Worm (Caenorhabditis elegans): ENCODE data around the gene glr-4.

Gene glr-4

DNA sequence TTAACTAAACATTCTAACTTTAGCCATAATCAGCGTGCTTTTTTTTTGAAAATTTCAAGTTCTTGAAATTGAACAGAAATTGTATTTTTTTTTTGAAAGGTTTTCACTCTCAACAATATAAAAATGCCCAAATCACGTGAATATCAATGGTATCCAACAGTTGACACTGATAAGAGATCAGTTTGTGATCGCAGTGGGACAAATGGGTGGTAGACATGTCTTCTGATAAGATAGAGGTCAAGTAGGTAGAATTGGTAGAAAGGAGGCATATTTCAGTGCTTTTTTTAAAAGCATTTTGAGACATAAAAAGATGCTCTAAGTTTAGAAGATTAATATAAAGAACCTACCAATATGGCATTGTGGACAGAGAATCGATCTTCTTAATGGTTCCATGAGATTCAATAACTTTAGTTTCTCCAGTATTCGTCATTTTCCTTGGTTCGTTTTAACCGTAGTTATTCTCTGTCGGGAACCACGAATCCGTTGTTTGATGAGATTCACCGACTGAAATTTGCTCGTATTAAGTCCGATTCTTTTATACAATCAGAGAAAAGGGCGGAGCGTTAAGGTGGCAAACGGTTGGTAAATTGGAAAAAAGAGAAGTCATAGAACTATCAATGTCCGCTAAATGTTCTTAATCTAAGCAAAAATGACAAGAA lies 16.7 kb downstream of the glr-4 start, which contains the start of gene mthf-1 (continued):
- TF ChIP-seq elt-3 (tag; optimal IDR thresholded peaks at IDR 0.05) (no peak), unc-62 (GFP tag; optimal IDR thresholded peaks at IDR 0.05) (no peak), ceh-16 (tag; optimal IDR thresholded peaks at IDR 0.05) (no peak), lin-11 (tag; optimal IDR thresholded peaks at IDR 0.05) (no peak), gmeb-1 (tag; optimal IDR thresholded peaks at IDR 0.05) (no peak), nhr-237 (tag; optimal IDR thresholded peaks at IDR 0.05) (no peak), nhr-11 (tag; optimal IDR thresholded peaks at IDR 0.05) (no peak), nhr-12 (tag; optimal IDR thresholded peaks at IDR 0.05) (no peak), R02D3.7 (tag; optimal IDR thresholded peaks at IDR 0.05) (no peak), Y55F3AM.14 (GFP tag; optimal IDR thresholded peaks at IDR 0.05) (no peak), dmd-4 (tag; optimal IDR thresholded peaks at IDR 0.05) (no peak), sma-9 (GFP tag; optimal IDR thresholded peaks at IDR 0.05) (peak; percentile 71), sma-9 (tag; optimal IDR thresholded peaks at IDR 0.05) (no peak), blmp-1 (tag; optimal IDR thresholded peaks at IDR 0.05; ENCODE audit: insufficient read depth) (no peak), ztf-4 (tag; optimal IDR thresholded peaks at IDR 0.05) (no peak), crh-2 (tag; optimal IDR thresholded peaks at IDR 0.05) (peak; percentile 47), alr-1 (tag; optimal IDR thresholded peaks at IDR 0.05) (no peak), lsy-2 (tag; optimal IDR thresholded peaks at IDR 0.05) (peak in 1 of 2 experiments; percentile 5), peb-1 (tag; optimal IDR thresholded peaks at IDR 0.05) (no peak), nhr-25 (tag; optimal IDR thresholded peaks at IDR 0.05) (peak; percentile 26)

ce11 chrII:7776715-7777114 lies 17.4 kb downstream of the glr-4 start:
- TF ChIP-seq crh-2 (tag; optimal IDR thresholded peaks at IDR 0.05): peak; percentile 50
- TF ChIP-seq gmeb-1 (tag; optimal IDR thresholded peaks at IDR 0.05): peak; percentile 12
- peak; percentile 2 for TF ChIP-seq sma-3 (GFP tag; optimal IDR thresholded peaks at IDR 0.05)
- peak; percentile 85 for TF ChIP-seq sma-9 (GFP tag; optimal IDR thresholded peaks at IDR 0.05)
- TF ChIP-seq sma-9 (tag; optimal IDR thresholded peaks at IDR 0.05): no peak
- TF ChIP-seq egl-27 (tag; optimal IDR thresholded peaks at IDR 0.05): peak; percentile 29
- TF ChIP-seq lin-11 (tag; optimal IDR thresholded peaks at IDR 0.05): no peak
- TF ChIP-seq fos-1 (tag; optimal IDR thresholded peaks at IDR 0.05): peak; percentile 82
- TF ChIP-seq nhr-21 (tag; optimal IDR thresholded peaks at IDR 0.05): peak; percentile 2
- TF ChIP-seq mbf-1 (tag; optimal IDR thresholded peaks at IDR 0.05): no peak

DNA sequence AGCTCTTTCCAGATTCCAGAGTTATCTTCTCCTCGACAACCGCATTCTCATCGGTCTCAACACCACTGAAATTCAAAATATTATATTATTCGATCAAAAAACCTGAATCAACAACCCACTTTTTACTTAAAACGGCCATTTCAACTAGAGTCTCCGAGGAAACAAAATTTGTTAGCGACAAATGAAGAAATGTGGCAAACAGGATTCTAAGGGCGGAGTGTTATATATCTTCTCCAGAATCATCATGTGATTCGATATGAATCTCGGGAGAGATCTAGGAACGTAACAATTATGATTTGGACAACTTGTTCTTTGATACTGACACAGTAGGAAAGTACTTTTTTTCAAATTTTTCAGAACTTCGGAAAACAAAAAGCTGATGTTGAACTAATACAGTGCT lies 17.9 kb downstream of the glr-4 start:
- no peak for TF ChIP-seq elt-1 (tag; optimal IDR thresholded peaks at IDR 0.05)
- no peak for TF ChIP-seq R02D3.7 (tag; optimal IDR thresholded peaks at IDR 0.05)
- no peak for TF ChIP-seq sma-3 (GFP tag; optimal IDR thresholded peaks at IDR 0.05)
- peak; percentile 21 for TF ChIP-seq nhr-25 (tag; optimal IDR thresholded peaks at IDR 0.05)
- no peak for TF ChIP-seq ztf-4 (tag; optimal IDR thresholded peaks at IDR 0.05)
- no peak for TF ChIP-seq F13H6.1 (tag; optimal IDR thresholded peaks at IDR 0.05)
- no peak for TF ChIP-seq mab-5 (tag; optimal IDR thresholded peaks at IDR 0.05)

ce11 chrII:7773427-7773993 lies 20.6 kb downstream of the glr-4 start:
- TF ChIP-seq nhr-25 (tag; optimal IDR thresholded peaks at IDR 0.05) (peak; percentile 33), nhr-12 (tag; optimal IDR thresholded peaks at IDR 0.05) (no peak), nhr-23 (tag; optimal IDR thresholded peaks at IDR 0.05) (no peak), R02D3.7 (tag; optimal IDR thresholded peaks at IDR 0.05) (no peak), sma-3 (GFP tag; optimal IDR thresholded peaks at IDR 0.05) (peak; percentile 20), sma-9 (GFP tag; optimal IDR thresholded peaks at IDR 0.05) (no peak), sma-9 (tag; optimal IDR thresholded peaks at IDR 0.05) (no peak), ZK546.5 (tag; optimal IDR thresholded peaks at IDR 0.05) (no peak), lin-39 (tag; optimal IDR thresholded peaks at IDR 0.05) (no peak), F13H6.1 (tag; optimal IDR thresholded peaks at IDR 0.05) (no peak)

- TF ChIP-seq lsy-2 (tag; optimal IDR thresholded peaks at IDR 0.05) (no peak), Y55F3AM.14 (GFP tag; optimal IDR thresholded peaks at IDR 0.05) (no peak), blmp-1 (tag; optimal IDR thresholded peaks at IDR 0.05; ENCODE audit: insufficient read depth) (no peak), alr-1 (tag; optimal IDR thresholded peaks at IDR 0.05) (no peak), dmd-4 (tag; optimal IDR thresholded peaks at IDR 0.05) (no peak), lin-13 (GFP tag; optimal IDR thresholded peaks at IDR 0.05) (no peak), R02D3.7 (tag; optimal IDR thresholded peaks at IDR 0.05) (no peak), ztf-4 (tag; optimal IDR thresholded peaks at IDR 0.05) (no peak), crh-2 (tag; optimal IDR thresholded peaks at IDR 0.05) (no peak), sma-9 (GFP tag; optimal IDR thresholded peaks at IDR 0.05) (no peak), sma-9 (tag; optimal IDR thresholded peaks at IDR 0.05) (no peak), ZK546.5 (tag; optimal IDR thresholded peaks at IDR 0.05) (no peak), ceh-16 (tag; optimal IDR thresholded peaks at IDR 0.05) (no peak), nhr-77 (tag; optimal IDR thresholded peaks at IDR 0.05) (no peak), unc-55 (GFP tag; optimal IDR thresholded peaks at IDR 0.05) (no peak), elt-1 (tag; optimal IDR thresholded peaks at IDR 0.05) (no peak), gmeb-1 (tag; optimal IDR thresholded peaks at IDR 0.05) (no peak)
Observed at ce11 chrII:7772411-7772810, 21.7 kb downstream of the glr-4 start, which contains the start of gene C06A8.6. TSS of gene C06A8.6 (plus strand) at chrII:7772499.
